Worm (Caenorhabditis elegans) whole organism, L4 larva: ENCODE measurements around the gene srh-55.

Source experiments
- F44E2.7 ChIP-seq: fragments of 200-800 bp; sonication (Bioruptor generic); IDR thresholded peaks from 2 replicates; pipeline ENCODE4 v2.1.2; 2022; ENCODE audit warnings: missing genetic modification characterization, missing compliant biosample characterization
- daf-12 ChIP-seq: fragments of 150-350 bp; optimal IDR thresholded peaks from 2 replicates; lab custom pipeline; 2014; ENCODE audit warnings: missing biosample characterization, missing genetic modification reagents, missing genetic modification characterization
- daf-16 ChIP-seq, 3 experiments: sonication (generic microtip); optimal IDR thresholded peaks; 2 replicates each; lab custom pipeline; 2016 to 2017; ENCODE audit warnings: missing genetic modification characterization in 3 of 3, missing genetic modification reagents in 3 of 3, mild to moderate bottlenecking in 2 of 3, missing compliant biosample characterization in 2 of 3, missing biosample characterization in 1 of 3, moderate library complexity in 1 of 3
- dpl-1 ChIP-seq: fragments of 150-350 bp; optimal IDR thresholded peaks from 2 replicates; lab custom pipeline; 2014; ENCODE audit warnings: missing biosample characterization, missing genetic modification reagents, missing genetic modification characterization
- hif-1 ChIP-seq, 2 experiments: sonication (generic microtip); optimal IDR thresholded peaks; 2 replicates each; lab custom pipeline; 2016 to 2017; ENCODE audit warnings: missing compliant biosample characterization in 2 of 2, missing genetic modification characterization in 2 of 2, missing genetic modification reagents in 2 of 2, missing genotype in 2 of 2, mild to moderate bottlenecking in 1 of 2
- unc-39 ChIP-seq: sonication (generic microtip); optimal IDR thresholded peaks from 2 replicates; lab custom pipeline; 2017; ENCODE audit warnings: missing biosample characterization, missing genetic modification characterization
- ztf-11 ChIP-seq: fragments of 150-350 bp; optimal IDR thresholded peaks from 2 replicates; lab custom pipeline; 2014; ENCODE audit warnings: missing biosample characterization, missing genetic modification characterization

- TF ChIP-seq unc-39 (no peak), daf-16 (GFP tag; optimal IDR thresholded peaks at IDR 0.05; lab: Kevin White, UChicago) (no peak), daf-16 (tag; optimal IDR thresholded peaks at IDR 0.05; lab: Kevin White, UChicago) (no peak), hif-1 (tag; optimal IDR thresholded peaks at IDR 0.05; lab: Kevin White, UChicago) (no peak), F44E2.7 (GFP tag; lab: Robert Waterston, UW) (no peak), daf-12 (tag; lab: Kevin White, UChicago) (no peak), dpl-1 (no peak), ztf-11 (tag; lab: Kevin White, UChicago) (no peak)
Observed at ce11 chrV:15152010-15152409, 1.4 kb upstream of the srh-55 start.
